Fruit fly (Drosophila melanogaster) S2 (cell line): ENCODE data around the gene CG5439.

Experiments used
- CG8478 ChIP-seq: fragments of >200 bp; optimal IDR thresholded peaks from 2 replicates; lab custom pipeline; 2018
- CTCF ChIP-seq, 2 experiments: fragments of >200 bp; optimal IDR thresholded peaks; 2 replicates each; lab custom pipeline; 2018

Gene CG5439

DNA sequence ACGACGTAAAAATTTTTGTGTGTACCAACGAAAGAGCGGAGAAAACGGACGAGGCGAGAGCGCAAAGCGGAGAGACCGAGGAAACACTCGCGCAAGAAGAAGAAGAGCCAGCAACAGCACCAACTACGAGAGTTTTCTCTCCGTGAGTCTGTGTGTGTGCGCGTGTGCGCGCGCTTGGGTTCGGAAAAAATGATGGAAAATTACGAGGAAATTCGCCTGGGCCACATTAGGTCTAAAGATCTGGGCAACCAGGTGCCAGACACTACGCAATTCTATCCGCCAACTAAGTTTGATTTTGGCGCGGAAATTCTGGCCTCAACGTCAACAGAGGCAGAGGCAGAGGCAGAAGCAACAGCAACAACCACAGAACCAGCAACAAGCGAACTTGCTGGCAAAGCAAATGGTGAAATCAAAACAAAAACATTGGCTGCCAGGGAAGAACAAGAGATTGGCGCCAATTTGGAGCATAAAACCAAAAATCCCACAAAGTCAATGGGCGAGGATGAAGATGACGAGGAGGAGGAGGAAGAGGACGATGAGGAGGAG is 11.1 kb upstream of the CG5439 start, which contains the start of gene DnaJ-H:
Gene DnaJ-H, minus strand, starts transcription at position 271 of the 546 bp plus-strand sequence.
- TF ChIP-seq CTCF (optimal IDR thresholded peaks at IDR 0.05; lab: Kevin White, UChicago): no peak
- no peak for TF ChIP-seq CG8478

DNA sequence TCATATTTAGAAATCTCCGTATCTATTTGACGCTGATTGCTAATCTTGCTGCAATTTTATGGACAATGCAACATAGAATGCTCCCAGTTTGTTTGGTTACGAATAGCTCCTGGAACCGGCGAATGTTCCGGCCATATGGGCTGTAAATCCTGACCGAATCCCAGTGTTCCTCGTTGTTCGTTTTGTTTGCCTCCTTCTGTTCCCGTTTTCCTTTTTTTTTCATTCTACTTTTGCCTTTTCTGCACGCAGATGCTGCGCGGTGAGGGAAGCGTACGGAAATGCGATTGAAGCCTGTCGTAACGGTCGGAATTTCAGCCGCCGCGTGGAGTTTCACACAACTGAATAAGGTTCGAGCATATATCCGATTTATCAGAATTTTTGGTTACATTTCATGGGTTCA is 827 bp upstream of the CG5439 start, which contains the start of gene CG43925:
Gene CG43925, plus strand, starts transcription at position 301 of the 400 bp plus-strand sequence.
- TF ChIP-seq CTCF (optimal IDR thresholded peaks at IDR 0.05; lab: Kevin White, UChicago): no peak
- no peak for TF ChIP-seq CG8478

DNA sequence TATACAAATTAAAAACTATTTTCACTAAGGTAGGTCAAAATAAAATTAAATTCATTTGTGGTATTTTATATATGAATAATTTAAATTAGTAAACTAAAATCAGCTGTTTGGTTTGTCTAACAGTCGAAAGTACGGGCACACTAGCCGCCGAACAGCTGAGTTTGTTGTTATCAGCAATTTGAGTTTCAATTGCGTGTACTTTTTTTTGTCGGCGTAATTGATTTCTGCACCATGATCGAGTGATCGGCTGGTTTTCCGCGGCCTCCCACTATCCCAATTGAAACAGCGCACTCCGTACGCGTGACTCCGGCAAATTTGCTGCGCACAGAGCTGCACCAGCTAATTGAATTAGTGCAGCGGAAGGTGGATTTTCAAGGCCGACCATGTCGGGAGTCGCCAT is 2.1 kb downstream of the CG5439 start, which contains the start of gene Alg7:
Gene Alg7, plus strand, starts transcription at position 153 of the 400 bp plus-strand sequence.
- TF ChIP-seq CG8478: no peak
- no peak for TF ChIP-seq CTCF (optimal IDR thresholded peaks at IDR 0.05; lab: Kevin White, UChicago)

DNA sequence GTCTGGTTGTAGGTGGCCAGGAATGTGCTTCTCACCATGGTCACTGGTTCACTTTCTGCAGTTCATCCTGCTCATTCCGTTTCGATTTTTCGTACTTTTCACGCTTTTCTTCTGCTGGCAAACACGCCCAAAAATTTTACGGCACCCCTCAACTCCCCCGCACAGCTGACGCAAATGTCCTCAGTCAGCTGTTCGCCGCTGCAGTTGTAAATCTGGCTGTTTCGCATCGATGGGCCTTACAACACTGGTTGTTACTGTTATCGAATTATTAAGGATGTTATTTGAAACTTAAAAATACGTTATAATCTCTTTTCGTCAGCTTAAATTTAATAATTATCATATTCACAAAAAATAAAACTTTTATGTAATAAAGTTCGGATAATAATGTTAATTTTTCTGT is 5.5 kb downstream of the CG5439 start, which contains the start of gene Mgat3:
Gene Mgat3, minus strand, starts transcription at position 182 of the 400 bp plus-strand sequence.
- TF ChIP-seq CG8478: no peak
- TF ChIP-seq CTCF (optimal IDR thresholded peaks at IDR 0.05; lab: Kevin White, UChicago): no peak

DNA sequence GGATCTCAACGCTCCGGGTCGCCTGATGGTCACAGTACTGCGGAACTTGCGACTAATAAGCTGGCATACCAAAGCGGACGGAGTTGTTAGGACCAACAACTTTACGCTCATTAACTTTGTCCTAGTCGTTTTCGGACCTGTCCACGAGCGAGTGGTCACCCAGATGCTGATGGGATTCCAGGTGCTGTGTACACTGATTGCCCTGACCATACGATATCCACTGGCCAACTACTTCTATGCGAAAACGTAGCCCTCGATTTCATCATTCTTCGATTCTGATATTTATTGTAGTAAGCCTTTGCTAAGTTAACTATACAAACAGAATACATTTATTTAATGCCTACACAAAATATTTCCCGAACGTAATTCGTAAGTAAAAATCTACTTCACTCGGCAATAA is 6.2 kb downstream of the CG5439 start, which contains the start of gene Rsph1:
Gene Rsph1, plus strand, starts transcription at position 301 of the 400 bp plus-strand sequence.
- no peak for TF ChIP-seq CTCF (optimal IDR thresholded peaks at IDR 0.05; lab: Kevin White, UChicago)
- TF ChIP-seq CG8478: no peak

DNA sequence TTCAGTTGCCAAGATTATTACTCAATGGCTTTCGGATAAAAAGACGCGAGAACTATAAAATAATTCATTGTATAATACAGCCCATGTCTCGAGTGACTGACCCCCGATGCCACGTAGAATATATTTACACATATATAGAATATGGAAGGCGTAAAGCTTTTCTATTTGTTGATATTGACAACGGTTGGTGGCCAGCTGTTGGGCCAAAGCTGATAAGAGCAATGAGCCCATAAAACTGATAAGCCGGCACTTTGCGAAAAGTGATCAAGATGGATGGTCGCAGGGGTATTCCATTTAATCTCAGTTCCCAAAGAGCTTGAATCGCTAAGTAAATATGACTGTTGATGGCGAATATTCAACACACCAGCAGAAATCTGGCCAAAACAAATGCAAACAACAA is 13.6 kb downstream of the CG5439 start:
- TF ChIP-seq CG8478: no peak
- TF ChIP-seq CTCF (optimal IDR thresholded peaks at IDR 0.05; lab: Kevin White, UChicago): no peak

DNA sequence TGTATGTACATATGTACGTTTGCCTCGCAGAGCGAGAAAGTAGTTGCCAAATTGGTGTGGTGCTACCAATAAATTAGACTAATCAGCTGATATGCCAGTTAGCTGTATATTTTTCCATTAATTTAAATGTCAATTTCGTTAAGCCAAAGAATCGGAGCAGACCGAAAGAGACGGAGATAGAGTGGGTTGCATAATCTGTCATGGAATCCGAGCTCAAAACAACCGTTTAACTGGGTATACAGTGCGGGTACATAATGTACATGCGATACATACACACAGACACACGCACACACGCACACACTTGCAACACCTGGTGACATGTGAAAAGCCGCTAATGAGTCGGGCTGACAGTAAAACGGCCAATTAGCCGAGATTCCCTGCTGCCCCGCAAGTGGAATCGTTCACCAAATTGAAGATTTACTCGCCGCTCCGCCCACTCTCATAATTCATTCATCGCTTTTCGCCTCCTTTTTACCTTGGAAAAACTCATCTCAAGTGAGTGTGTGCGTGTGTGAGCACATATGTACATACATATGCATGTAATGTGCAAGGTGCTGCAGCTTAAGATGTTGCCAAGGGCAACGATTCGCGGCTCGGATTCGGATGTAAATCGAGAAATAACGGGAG is 14.2 kb downstream of the CG5439 start:
- TF ChIP-seq CG8478 (no peak), CTCF (optimal IDR thresholded peaks at IDR 0.05; lab: Kevin White, UChicago) (no peak)

DNA sequence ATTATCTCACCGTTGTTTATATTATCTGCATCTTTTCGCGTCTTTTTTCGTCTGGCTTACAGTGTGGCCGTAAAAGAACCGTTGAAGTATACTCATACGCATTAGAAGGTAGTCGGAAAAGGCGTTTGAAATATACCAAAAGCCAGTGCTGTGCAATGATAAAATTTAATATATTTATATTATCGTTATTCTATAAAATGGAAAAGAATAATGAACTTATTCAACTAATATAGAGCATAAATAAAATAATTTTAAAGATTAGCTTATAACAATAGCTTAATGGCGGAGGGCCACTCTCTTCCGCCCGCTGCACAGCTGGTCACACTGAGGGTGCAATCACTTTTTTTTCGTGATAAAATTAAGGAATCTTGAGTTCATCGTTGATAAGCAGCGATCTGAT is 14.9 kb downstream of the CG5439 start, which contains the start of the genes CG16974 and Edem2:
Gene CG16974, minus strand, starts transcription at position 86 of the 400 bp plus-strand sequence.
Gene Edem2, plus strand, starts transcription at position 308 of the 400 bp plus-strand sequence.
- TF ChIP-seq CG8478: no peak
- TF ChIP-seq CTCF (optimal IDR thresholded peaks at IDR 0.05; lab: Kevin White, UChicago): no peak

DNA sequence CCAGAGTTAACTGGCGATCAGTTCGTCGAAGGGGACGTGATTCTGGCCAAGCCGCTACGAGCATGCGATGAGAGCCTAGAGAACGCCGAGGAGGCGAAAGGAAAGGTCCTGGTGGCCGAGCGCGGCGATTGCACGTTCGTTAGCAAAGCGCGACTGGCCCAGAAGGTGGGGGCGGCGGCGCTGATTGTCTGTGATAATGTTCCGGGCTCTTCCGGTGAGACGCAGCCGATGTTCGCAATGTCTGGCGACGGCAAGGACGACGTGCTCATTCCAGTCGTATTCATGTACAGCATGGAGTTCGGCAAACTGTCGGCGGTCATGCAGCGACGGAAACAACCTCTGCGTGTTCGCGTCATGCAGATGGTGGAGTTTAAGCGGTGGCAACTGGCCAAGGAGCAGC is 18.9 kb downstream of the CG5439 start:
- TF ChIP-seq CG8478 (no peak), CTCF (optimal IDR thresholded peaks at IDR 0.05; lab: Kevin White, UChicago) (no peak)

DNA sequence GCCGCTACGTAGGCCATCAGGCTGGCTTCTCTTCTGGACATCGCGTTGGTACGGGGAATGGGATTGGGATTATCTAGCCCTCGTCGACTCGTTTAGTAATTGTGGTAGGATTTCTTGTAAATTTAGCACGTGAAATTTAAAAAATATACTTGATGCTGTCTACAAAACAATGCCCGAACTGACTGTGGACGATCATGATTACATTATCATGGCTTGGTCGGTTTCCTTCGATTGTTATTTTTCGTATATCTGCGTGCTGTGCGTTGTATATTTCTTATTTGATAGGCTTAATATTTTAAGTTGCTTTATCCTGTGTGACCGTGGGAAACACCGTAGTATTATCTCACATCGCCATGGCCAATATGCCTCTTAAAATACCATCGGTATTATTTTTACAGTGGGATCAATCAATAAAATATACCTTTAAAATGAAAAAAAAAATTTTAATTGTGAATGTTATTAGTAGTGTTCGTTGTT is 26.0 kb downstream of the CG5439 start, which contains the start of gene CG16972:
Gene CG16972, minus strand, starts transcription at position 336 of the 477 bp plus-strand sequence.
- TF ChIP-seq CTCF (optimal IDR thresholded peaks at IDR 0.05; lab: Kevin White, UChicago) (no peak), CG8478 (no peak)

DNA sequence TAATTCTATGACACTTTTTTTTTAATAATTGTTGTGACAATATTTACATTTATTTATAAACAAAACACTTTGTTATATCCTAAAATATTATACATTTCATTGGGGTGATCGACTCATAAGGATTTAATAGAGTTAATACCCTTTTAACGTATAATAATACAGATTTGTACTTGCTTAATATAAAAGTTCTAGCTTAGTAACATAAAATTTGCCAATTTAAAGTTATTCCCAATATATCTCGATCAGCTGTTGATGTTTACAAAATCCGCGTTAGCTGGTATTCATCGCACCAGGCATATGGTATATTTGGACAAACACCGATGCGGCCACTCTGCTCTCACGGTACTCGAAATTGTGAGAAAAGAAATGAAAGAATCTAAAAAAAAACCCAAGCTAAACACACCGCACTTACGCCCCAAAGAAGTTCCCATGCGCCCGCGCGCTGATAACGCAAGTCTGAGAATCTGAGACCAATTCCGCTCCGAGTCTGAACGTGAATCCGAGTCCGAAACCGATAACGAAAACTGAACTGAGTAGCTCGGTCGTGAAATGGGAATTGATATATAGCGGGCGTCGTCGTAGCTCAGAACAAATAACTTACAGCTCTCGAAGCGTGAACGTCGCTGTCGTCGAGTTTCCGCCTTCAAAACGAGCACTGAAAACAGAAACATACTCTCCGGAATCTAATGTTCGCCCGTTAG is 26.6 kb downstream of the CG5439 start, which contains the start of gene Pect:
Gene Pect, plus strand, starts transcription at position 326 of the 701 bp plus-strand sequence.
- no peak for TF ChIP-seq CTCF (optimal IDR thresholded peaks at IDR 0.05; lab: Kevin White, UChicago)
- TF ChIP-seq CG8478: no peak

DNA sequence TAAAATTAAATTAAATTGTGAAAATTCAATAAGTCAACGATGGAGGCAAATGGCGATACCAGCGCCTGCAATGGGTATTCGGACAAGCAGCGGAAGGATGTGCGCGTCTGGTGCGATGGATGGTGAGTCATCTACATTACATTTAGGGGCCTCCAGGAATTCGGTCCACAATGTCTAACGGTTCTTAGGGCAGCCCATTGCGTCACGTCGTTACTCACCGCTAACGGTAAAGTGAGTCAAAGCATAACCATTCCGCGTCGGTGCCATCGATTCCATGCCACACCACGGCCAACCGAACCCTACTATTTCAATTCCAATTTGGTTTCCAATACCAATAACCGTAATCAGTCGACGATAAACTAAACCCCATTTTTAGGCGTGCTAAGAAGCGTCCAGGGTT is 27.2 kb downstream of the CG5439 start:
- TF ChIP-seq CG8478 (no peak), CTCF (optimal IDR thresholded peaks at IDR 0.05; lab: Kevin White, UChicago) (no peak)

DNA sequence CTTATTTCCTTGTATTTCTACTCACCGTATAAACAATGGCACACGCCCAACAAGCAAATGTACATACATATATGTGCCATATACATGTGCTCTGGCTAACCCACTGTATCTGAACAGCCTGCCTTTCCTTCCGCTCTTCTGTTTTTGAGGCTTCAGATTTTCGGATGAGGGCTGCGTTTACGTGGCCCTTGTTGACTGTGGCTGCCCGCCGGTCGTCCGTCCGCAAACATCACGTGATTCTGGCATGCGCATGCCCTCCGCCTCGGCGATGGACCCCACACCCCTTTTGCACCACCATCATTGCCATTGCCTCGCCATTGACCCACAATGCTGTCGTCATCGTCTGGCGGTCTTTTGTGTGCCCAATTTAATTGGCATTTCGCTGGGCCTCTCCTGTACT is 28.3 kb downstream of the CG5439 start:
- TF ChIP-seq CTCF (optimal IDR thresholded peaks at IDR 0.05; lab: Kevin White, UChicago) (no peak), CG8478 (no peak)

DNA sequence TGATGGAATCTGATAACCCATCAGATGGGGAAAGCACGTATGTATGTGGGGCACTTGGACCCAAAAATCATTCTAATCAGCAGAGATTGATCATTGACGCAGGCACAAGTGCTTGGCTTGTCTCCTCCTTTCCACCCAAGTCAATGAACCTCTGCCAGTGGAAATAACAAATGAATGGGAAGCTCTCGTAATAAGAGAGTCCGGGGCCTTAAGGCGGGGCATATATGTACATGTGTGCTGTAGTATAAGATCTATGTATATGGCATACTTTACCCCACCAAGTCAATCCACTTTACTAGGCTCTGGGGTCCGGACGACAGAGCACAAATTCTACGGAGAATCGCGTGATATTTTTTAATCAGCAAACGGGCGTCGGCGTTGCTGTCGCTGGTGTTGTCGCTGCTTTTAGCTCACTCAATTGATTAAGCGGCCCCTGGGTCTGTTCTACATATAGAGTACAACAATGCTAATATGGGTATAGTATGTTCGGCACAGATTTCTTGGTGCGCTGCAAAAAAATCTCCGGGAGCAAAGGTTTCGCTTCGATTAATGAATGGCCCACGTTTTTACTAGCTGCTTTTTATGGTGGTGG is 29.2 kb downstream of the CG5439 start:
- no peak for TF ChIP-seq CG8478
- TF ChIP-seq CTCF (optimal IDR thresholded peaks at IDR 0.05; lab: Kevin White, UChicago): no peak

DNA sequence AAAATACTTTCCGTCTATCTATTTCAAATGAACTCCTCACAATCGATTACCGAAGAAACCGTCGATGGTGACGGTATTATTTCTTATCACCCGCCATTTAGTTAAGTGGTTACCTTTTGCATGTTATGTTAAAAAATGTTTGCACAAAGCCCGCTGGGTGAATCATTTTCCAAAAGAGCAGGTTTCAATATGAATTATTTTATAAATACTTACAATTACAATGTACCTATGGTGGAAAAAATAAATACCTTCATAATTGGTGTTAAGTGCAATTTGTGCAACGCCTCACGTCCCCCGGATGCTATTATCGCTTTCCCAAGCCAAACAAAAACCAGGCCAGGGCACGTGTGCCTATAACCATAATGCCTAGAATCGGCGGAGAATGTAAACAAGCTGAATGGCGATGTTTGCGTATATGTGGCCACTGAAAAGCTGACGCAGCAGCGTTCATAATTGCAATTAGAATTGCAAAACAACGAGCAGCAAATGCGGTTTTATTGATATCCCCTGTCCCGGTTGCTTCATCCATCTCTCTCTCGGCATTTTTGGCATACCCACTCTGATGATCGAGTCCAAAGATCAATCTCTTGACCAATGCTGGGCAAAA is 30.0 kb downstream of the CG5439 start:
- no peak for TF ChIP-seq CTCF (optimal IDR thresholded peaks at IDR 0.05; lab: Kevin White, UChicago)
- no peak for TF ChIP-seq CG8478
